Worm (Caenorhabditis elegans) whole organism, early embryonic: ENCODE data around the gene fbxc-49.

Experiments
- B0310.2 ChIP-seq: sonication (generic microtip); optimal IDR thresholded peaks from 2 replicates; lab custom pipeline; 2016; ENCODE audit warnings: mild to moderate bottlenecking, missing genetic modification characterization, missing compliant biosample characterization
- F13C5.2 ChIP-seq: sonication (generic microtip); optimal IDR thresholded peaks from 2 replicates; lab custom pipeline; 2017; ENCODE audit warnings: mild to moderate bottlenecking, missing genetic modification characterization, inconsistent platforms, missing compliant biosample characterization
- aly-1 ChIP-seq: sonication (generic microtip); optimal IDR thresholded peaks from 2 replicates; lab custom pipeline; 2016; ENCODE audit warnings: missing genetic modification characterization, missing compliant biosample characterization
- ama-1 ChIP-seq: fragments of 150-350 bp; optimal IDR thresholded peaks from 2 replicates; lab custom pipeline; 2014
- ceh-13 ChIP-seq: fragments of 200-800 bp; sonication (Bioruptor generic); optimal IDR thresholded peaks from 2 replicates; lab custom pipeline; 2018; ENCODE audit warnings: mild to moderate bottlenecking, missing genetic modification characterization, missing compliant biosample characterization
- ceh-36 ChIP-seq: sonication (generic microtip); optimal IDR thresholded peaks from 2 replicates; lab custom pipeline; 2016; ENCODE audit warnings: missing genetic modification characterization, inconsistent platforms, missing compliant biosample characterization
- ets-7 ChIP-seq: sonication (generic microtip); optimal IDR thresholded peaks from 2 replicates; lab custom pipeline; 2016; ENCODE audit warnings: missing genotype, missing genetic modification characterization, missing compliant biosample characterization
- flt-1 ChIP-seq: fragments of 200-800 bp; sonication (Bioruptor generic); IDR thresholded peaks from 2 replicates; pipeline ENCODE4 v1.3.6; 2022; ENCODE audit warnings: missing genetic modification characterization, missing compliant biosample characterization
- hmbx-1 ChIP-seq: sonication (generic microtip); optimal IDR thresholded peaks from 2 replicates; lab custom pipeline; 2016; ENCODE audit warnings: mild to moderate bottlenecking, missing genetic modification characterization, missing compliant biosample characterization
- hmg-4 ChIP-seq: fragments of 200-800 bp; sonication (Bioruptor generic); optimal IDR thresholded peaks from 2 replicates; lab custom pipeline; 2018; ENCODE audit warnings: mild to moderate bottlenecking, missing genetic modification characterization, missing compliant biosample characterization
- hnd-1 ChIP-seq: sonication (generic microtip); optimal IDR thresholded peaks from 2 replicates; lab custom pipeline; 2016; ENCODE audit warnings: missing genetic modification characterization, missing compliant biosample characterization
- pes-1 ChIP-seq: fragments of 200-800 bp; sonication (Bioruptor generic); IDR thresholded peaks from 2 replicates; pipeline ENCODE4 v1.3.6; 2022; ENCODE audit warnings: missing genetic modification reagents, missing genetic modification characterization, missing compliant biosample characterization
- scrt-1 ChIP-seq: fragments of 200-800 bp; sonication (Bioruptor generic); IDR thresholded peaks from 2 replicates; pipeline ENCODE4 v1.3.6; 2022; ENCODE audit warnings: missing genetic modification characterization, missing compliant biosample characterization
- sea-1 ChIP-seq: fragments of 200-800 bp; sonication (Bioruptor generic); conservative IDR thresholded peaks from 2 replicates; pipeline ENCODE4 v1.3.6; 2022; ENCODE audit warnings: missing genetic modification characterization, missing compliant biosample characterization
- tbx-11 ChIP-seq: fragments of 200-800 bp; sonication (Bioruptor generic); IDR thresholded peaks from 2 replicates; pipeline ENCODE4 v1.3.6; 2022; ENCODE audit warnings: missing genetic modification characterization, missing compliant biosample characterization
- tbx-37 ChIP-seq: fragments of 200-800 bp; sonication (Bioruptor generic); conservative IDR thresholded peaks from 2 replicates; pipeline ENCODE4 v1.3.6; 2022; ENCODE audit warnings: missing genetic modification reagents, missing genetic modification characterization, missing compliant biosample characterization
- tra-4 ChIP-seq: sonication (generic microtip); optimal IDR thresholded peaks from 2 replicates; lab custom pipeline; 2017; ENCODE audit warnings: missing genetic modification characterization, missing compliant biosample characterization

fbxc-49 gene

ce11 chrII:2087206-2087605 lies 3.3 kb downstream of the fbxc-49 start:
- TF ChIP-seq ceh-13 (GFP tag; lab: Kevin White, UChicago) = no peak
- no peak for TF ChIP-seq ama-1 (lab: Kevin White, UChicago)
- TF ChIP-seq B0310.2 (tag; lab: Kevin White, UChicago) = no peak
- TF ChIP-seq tbx-37 (GFP tag; lab: Robert Waterston, UW) = no peak
- TF ChIP-seq tra-4 (tag; lab: Kevin White, UChicago) = no peak
- no peak for TF ChIP-seq hnd-1 (tag; lab: Kevin White, UChicago)
- TF ChIP-seq aly-1 (tag; lab: Kevin White, UChicago) = no peak
- no peak for TF ChIP-seq hmbx-1 (tag; lab: Kevin White, UChicago)
- TF ChIP-seq tbx-11 (GFP tag; lab: Robert Waterston, UW) = no peak
- no peak for TF ChIP-seq ceh-36
- TF ChIP-seq scrt-1 = no peak

ce11 chrII:2090605-2091004 lies 6.7 kb downstream of the fbxc-49 start, which contains the start of gene trpl-5:
Gene trpl-5, minus strand, starts transcription at chrII:2090636.
- TF ChIP-seq tra-4 (tag; lab: Kevin White, UChicago) (no peak), ama-1 (lab: Kevin White, UChicago) (no peak), sea-1 (no peak), F13C5.2 (tag; lab: Kevin White, UChicago) (no peak)

- TF ChIP-seq tra-4 (tag; lab: Kevin White, UChicago) = no peak
- peak; percentile 16 for TF ChIP-seq hmg-4 (GFP tag; lab: Kevin White, UChicago)
- TF ChIP-seq hmbx-1 (tag; lab: Kevin White, UChicago) = no peak
- TF ChIP-seq hnd-1 (tag; lab: Kevin White, UChicago) = no peak
- TF ChIP-seq ceh-36 = peak; percentile 1
- TF ChIP-seq scrt-1 = no peak
- TF ChIP-seq flt-1 (GFP tag; lab: Robert Waterston, UW) = no peak
These were observed 8.0 kb downstream of the fbxc-49 start, which contains the start of gene T16A1.10 for ce11 chrII:2091972-2092371. Gene T16A1.10, minus strand, starts transcription at chrII:2092094.

DNA sequence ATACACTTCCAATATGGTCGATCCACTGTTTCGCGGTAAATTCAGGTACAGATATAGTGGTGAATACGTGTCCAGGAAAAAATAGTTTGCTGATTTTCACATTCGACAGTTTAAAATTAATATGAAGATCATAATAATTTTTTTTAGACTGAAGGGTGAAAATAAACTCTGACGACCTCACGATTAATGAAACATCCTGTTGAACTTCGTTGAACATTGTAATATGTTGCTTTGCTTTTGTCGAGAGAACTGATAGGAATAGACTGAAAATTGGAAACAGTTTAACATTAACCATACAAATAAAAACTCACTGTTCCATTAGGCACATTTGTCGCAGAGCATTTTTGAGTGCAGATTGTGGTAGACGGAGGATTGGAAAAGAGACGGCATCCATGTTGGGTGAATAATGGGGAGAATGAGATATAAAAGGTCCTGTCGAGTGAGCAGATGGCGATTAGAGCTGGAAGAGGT lies 9.6 kb downstream of the fbxc-49 start, which contains the start of gene fbxb-37:
fbxb-37 (minus strand) TSS at position 421 of the 471 bp plus-strand sequence.
- TF ChIP-seq hnd-1 (tag; lab: Kevin White, UChicago) (no peak), ceh-36 (no peak), ets-7 (tag; lab: Kevin White, UChicago) (no peak), tbx-11 (GFP tag; lab: Robert Waterston, UW) (no peak), aly-1 (tag; lab: Kevin White, UChicago) (no peak), ceh-13 (GFP tag; lab: Kevin White, UChicago) (no peak), tbx-37 (GFP tag; lab: Robert Waterston, UW) (no peak), sea-1 (no peak), B0310.2 (tag; lab: Kevin White, UChicago) (no peak), flt-1 (GFP tag; lab: Robert Waterston, UW) (no peak), hmg-4 (GFP tag; lab: Kevin White, UChicago) (no peak), tra-4 (tag; lab: Kevin White, UChicago) (no peak), pes-1 (GFP tag; lab: Robert Waterston, UW) (no peak), hmbx-1 (tag; lab: Kevin White, UChicago) (no peak), ama-1 (lab: Kevin White, UChicago) (no peak), scrt-1 (no peak)

DNA sequence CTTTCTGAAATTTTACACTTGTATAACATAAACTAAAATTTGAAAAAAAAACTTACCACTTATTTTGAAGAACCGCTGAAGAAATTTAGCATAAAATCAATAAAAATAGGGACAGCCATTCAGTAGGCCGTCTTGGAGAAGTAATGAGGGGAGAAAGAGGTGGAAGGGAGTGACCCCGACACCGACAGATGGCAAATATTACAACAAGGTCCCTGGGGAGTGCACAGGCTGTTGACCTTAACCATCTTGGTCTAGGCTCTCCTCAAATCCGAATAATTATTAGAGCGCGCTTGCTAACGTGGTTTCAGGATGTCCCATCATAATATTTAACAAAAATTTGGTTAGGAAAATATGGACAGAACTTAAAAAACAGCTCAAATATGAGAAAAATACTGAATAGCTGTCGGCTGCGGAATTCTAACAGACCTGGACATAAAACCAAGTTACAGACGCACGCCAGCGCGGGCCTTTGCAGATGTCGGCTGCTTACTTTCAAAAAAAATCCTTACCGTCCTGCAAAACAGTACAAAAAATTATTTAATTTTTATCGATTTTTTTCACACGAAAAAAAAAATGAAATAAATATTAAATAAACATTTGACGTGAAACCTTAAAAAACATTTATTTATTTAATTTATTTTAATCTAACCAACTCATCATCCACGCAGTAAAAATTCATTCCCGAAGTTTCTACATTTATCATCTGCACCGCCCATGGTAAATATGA lies 11.2 kb downstream of the fbxc-49 start, which contains the start of gene T16A1.2:
T16A1.2 (plus strand) TSS at position 677 of the 727 bp plus-strand sequence.
- TF ChIP-seq hmg-4 (GFP tag; lab: Kevin White, UChicago) (no peak), hnd-1 (tag; lab: Kevin White, UChicago) (no peak), hmbx-1 (tag; lab: Kevin White, UChicago) (no peak), pes-1 (GFP tag; lab: Robert Waterston, UW) (no peak)

DNA sequence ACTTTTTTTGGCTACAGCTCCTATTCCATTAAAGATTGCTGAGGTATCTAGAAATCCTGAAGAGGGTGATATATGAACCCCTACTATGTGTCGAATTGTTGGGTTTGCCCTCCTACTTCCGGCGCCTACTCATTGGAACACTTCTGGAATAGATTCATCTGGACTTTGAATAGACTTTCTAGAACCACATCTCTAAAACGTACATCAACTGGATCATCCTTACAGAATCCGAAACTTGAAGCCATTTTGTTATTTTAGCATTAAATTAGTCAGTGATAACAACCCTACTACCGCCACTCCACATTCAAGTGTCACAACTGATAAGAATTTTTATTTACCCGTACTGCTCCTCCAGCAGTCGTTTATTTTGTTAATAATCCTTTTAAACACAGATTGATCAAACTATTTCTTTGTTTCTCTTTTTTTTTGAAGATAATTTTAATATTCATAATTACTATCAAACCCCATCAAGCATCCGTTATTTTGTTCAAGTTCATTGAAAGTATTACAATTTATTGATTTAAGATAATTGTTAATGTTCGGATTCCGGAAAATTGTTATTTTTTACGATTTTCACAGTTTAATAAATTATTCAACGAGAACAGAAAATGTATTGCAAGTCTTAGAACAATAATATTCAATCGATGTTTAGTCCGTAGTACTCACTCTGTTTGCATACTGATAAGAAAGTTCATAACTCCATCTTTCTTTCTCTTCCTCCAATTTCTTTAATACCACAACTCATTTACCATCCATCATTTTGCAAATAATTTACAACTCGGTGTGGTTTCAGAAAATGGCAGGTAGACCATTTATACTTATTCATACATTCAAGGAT lies 15.4 kb downstream of the fbxc-49 start, which contains the start of gene math-42:
math-42 (plus strand) TSS at position 788 of the 838 bp plus-strand sequence.
- no peak for TF ChIP-seq hmg-4 (GFP tag; lab: Kevin White, UChicago)
- TF ChIP-seq hmbx-1 (tag; lab: Kevin White, UChicago) = no peak
- no peak for TF ChIP-seq ama-1 (lab: Kevin White, UChicago)
- TF ChIP-seq flt-1 (GFP tag; lab: Robert Waterston, UW) = no peak
- no peak for TF ChIP-seq pes-1 (GFP tag; lab: Robert Waterston, UW)
- TF ChIP-seq sea-1 = no peak
- no peak for TF ChIP-seq B0310.2 (tag; lab: Kevin White, UChicago)
- TF ChIP-seq tbx-11 (GFP tag; lab: Robert Waterston, UW) = no peak
- no peak for TF ChIP-seq ceh-36
- no peak for TF ChIP-seq F13C5.2 (tag; lab: Kevin White, UChicago)

ce11 chrII:2108295-2108694 lies 24.4 kb downstream of the fbxc-49 start, which contains the start of gene R52.4:
Gene R52.4, minus strand, starts transcription at chrII:2108395.
- TF ChIP-seq tbx-37 (GFP tag; lab: Robert Waterston, UW) (no peak), tbx-11 (GFP tag; lab: Robert Waterston, UW) (no peak), tra-4 (tag; lab: Kevin White, UChicago) (no peak), ama-1 (lab: Kevin White, UChicago) (no peak), ceh-13 (GFP tag; lab: Kevin White, UChicago) (no peak), flt-1 (GFP tag; lab: Robert Waterston, UW) (no peak), F13C5.2 (tag; lab: Kevin White, UChicago) (no peak), pes-1 (GFP tag; lab: Robert Waterston, UW) (no peak), hmbx-1 (tag; lab: Kevin White, UChicago) (no peak), scrt-1 (no peak), hmg-4 (GFP tag; lab: Kevin White, UChicago) (no peak), ets-7 (tag; lab: Kevin White, UChicago) (no peak), ceh-36 (no peak), aly-1 (tag; lab: Kevin White, UChicago) (no peak)
